Worm (Caenorhabditis elegans) whole organism, L1 larva: Measurements from ENCODE around the gene eat-3.

ENCODE experiments used
- ama-1 ChIP-seq: fragments of 150-350 bp; optimal IDR thresholded peaks from 2 replicates; lab custom pipeline; 2014
- efl-3 ChIP-seq: fragments of 200-800 bp; sonication (Bioruptor generic); optimal IDR thresholded peaks from 2 replicates; lab custom pipeline; 2018; ENCODE audit warnings: mild to moderate bottlenecking, missing genetic modification characterization, missing compliant biosample characterization
- hlh-4 ChIP-seq: sonication (generic microtip); optimal IDR thresholded peaks from 2 replicates; lab custom pipeline; 2016; ENCODE audit warnings: mild to moderate bottlenecking, missing genetic modification characterization, missing compliant biosample characterization
- nhr-237 ChIP-seq: fragments of 150-350 bp; optimal IDR thresholded peaks from 2 replicates; lab custom pipeline; 2014; ENCODE audit warnings: missing biosample characterization, missing genetic modification characterization
- tbx-2 ChIP-seq: sonication (generic microtip); optimal IDR thresholded peaks from 2 replicates; lab custom pipeline; 2016; ENCODE audit warnings: missing genetic modification characterization, missing compliant biosample characterization
- unc-130 ChIP-seq: fragments of 150-350 bp; optimal IDR thresholded peaks from 2 replicates; lab custom pipeline; 2017; ENCODE audit warnings: missing biosample characterization, missing genetic modification characterization, inconsistent platforms
- unc-62 ChIP-seq: fragments of 150-350 bp; optimal IDR thresholded peaks from 2 replicates; lab custom pipeline; 2014; ENCODE audit warnings: missing biosample characterization, missing genetic modification reagents, missing genetic modification characterization
- zag-1 ChIP-seq: fragments of 150-350 bp; optimal IDR thresholded peaks from 2 replicates; lab custom pipeline; 2014; ENCODE audit warnings: missing biosample characterization, missing genetic modification characterization

DNA sequence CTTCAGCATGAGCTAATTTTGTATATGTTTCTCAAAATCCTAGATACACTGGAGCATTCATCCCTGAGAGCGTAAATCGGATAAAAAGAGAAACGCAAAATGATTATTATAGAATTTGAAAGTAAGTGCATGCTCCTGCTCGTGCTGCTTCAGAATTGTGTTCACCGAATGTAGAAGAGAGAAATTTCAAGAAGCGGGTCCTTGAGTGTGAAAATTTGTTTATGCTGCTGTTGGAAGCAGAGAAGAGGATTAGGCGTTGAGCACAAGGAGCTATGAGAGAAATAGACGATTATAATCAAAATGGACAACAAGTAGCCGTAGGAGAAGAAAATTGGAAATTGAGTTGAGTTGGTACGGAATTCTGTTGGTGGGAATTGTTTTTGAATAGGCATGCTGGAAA lies 13.0 kb upstream of the eat-3 start:
- TF ChIP-seq ama-1 (lab: Kevin White, UChicago), result no peak
- TF ChIP-seq nhr-237 (tag; lab: Kevin White, UChicago), result no peak
- no peak for TF ChIP-seq tbx-2 (tag; lab: Kevin White, UChicago)
- no peak for TF ChIP-seq hlh-4 (tag; lab: Kevin White, UChicago)
- no peak for TF ChIP-seq unc-62 (GFP tag; lab: Kevin White, UChicago)
- TF ChIP-seq zag-1 (tag; lab: Kevin White, UChicago), result no peak
- no peak for TF ChIP-seq efl-3
- TF ChIP-seq unc-130, result no peak
